Worm (Caenorhabditis elegans) whole organism, late embryonic: ENCODE results near the gene srw-98.

Experiments
- F13H6.1 ChIP-seq: sonication (generic microtip); optimal IDR thresholded peaks from 2 replicates; lab custom pipeline; 2016; ENCODE audit warnings: missing genetic modification characterization, missing compliant biosample characterization
- Y22D7AL.16 ChIP-seq: sonication (generic microtip); optimal IDR thresholded peaks from 2 replicates; lab custom pipeline; 2016; ENCODE audit warnings: missing genetic modification characterization, missing compliant biosample characterization
- ama-1 ChIP-seq: fragments of 150-350 bp; optimal IDR thresholded peaks from 2 replicates; lab custom pipeline; 2014
- ceh-48 ChIP-seq: sonication (generic microtip); optimal IDR thresholded peaks from 2 replicates; lab custom pipeline; 2016; ENCODE audit warnings: missing genetic modification characterization, inconsistent platforms, missing compliant biosample characterization
- fkh-10 ChIP-seq: fragments of 150-350 bp; optimal IDR thresholded peaks from 2 replicates; lab custom pipeline; 2014; ENCODE audit warnings: missing biosample characterization, missing genetic modification reagents, missing genetic modification characterization
- lin-11 ChIP-seq: fragments of 200-800 bp; sonication (Bioruptor generic); optimal IDR thresholded peaks from 2 replicates; lab custom pipeline; 2018; ENCODE audit warnings: mild to moderate bottlenecking, missing genetic modification characterization, missing compliant biosample characterization
- nhr-11 ChIP-seq: fragments of 150-350 bp; optimal IDR thresholded peaks from 2 replicates; lab custom pipeline; 2014; ENCODE audit warnings: missing biosample characterization, missing genetic modification characterization
- tbx-2 ChIP-seq: sonication (generic microtip); optimal IDR thresholded peaks from 2 replicates; lab custom pipeline; 2016; ENCODE audit warnings: missing genetic modification characterization, missing compliant biosample characterization

ce11 chrV:1635859-1636258, 42.3 kb downstream of the srw-98 start, which contains the start of gene str-222:
- TF ChIP-seq ama-1 (lab: Kevin White, UChicago) (no peak), tbx-2 (tag; lab: Kevin White, UChicago) (no peak), fkh-10 (GFP tag; lab: Kevin White, UChicago) (no peak), Y22D7AL.16 (tag; lab: Kevin White, UChicago) (no peak), ceh-48 (no peak), F13H6.1 (no peak), lin-11 (tag; lab: Kevin White, UChicago) (no peak), nhr-11 (tag; lab: Kevin White, UChicago) (no peak)
